Worm (Caenorhabditis elegans) whole organism, L1 larva: ENCODE measurements around the gene C33A11.2.

ENCODE experiments used
- elt-3 ChIP-seq, 6 experiments: fragments of 150-350 bp in 1 of 6; sonication (generic microtip); optimal IDR thresholded peaks; 2 replicates each; lab custom pipeline; 2017 to 2018; ENCODE audit warnings: missing biosample characterization in 6 of 6, missing genetic modification characterization in 6 of 6, inconsistent platforms in 1 of 6
- lin-39 ChIP-seq: fragments of 150-350 bp; optimal IDR thresholded peaks from 2 replicates; lab custom pipeline; 2014; ENCODE audit warnings: missing biosample characterization, missing genetic modification reagents, missing genetic modification characterization
- mdl-1 ChIP-seq, 2 experiments: fragments of 150-350 bp; optimal IDR thresholded peaks; 2 replicates each; lab custom pipeline; 2014 to 2017; ENCODE audit warnings: missing biosample characterization in 2 of 2, missing genetic modification characterization in 2 of 2, inconsistent platforms in 1 of 2
- pqm-1 ChIP-seq: sonication (generic microtip); optimal IDR thresholded peaks from 3 replicates; lab custom pipeline; 2017; ENCODE audit warnings: missing biosample characterization, missing genetic modification characterization

DNA sequence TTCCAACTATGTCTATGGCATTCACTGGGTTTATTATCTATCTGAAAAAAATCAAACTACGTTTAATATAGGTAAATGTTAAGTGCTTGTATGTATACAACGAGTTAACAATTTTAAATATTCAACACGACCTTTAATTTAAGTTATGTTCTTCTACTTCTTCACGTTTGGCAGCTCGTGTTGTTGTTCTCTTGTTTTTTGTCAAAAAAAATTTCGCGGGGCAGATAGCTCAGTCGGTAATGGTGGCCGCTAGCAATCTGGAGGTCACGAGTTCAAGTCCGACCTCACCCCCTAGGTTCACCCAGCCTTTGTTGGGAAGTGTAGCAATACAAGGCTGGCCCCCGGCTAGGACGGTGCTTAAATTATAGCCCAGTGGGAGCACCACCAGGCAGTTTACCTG, 12.9 kb upstream of the C33A11.2 start:
- TF ChIP-seq pqm-1, result no peak
- TF ChIP-seq elt-3 (tag; optimal IDR thresholded peaks at IDR 0.05; lab: Kevin White, UChicago), result no peak
- no peak for TF ChIP-seq lin-39
- TF ChIP-seq mdl-1 (tag; optimal IDR thresholded peaks at IDR 0.05; lab: Kevin White, UChicago), result no peak
